Fruit fly (Drosophila melanogaster) Kc167 (cell line): ENCODE results near the gene Polr2L.

Experiments
- Myc ChIP-seq: fragments of >200 bp; optimal IDR thresholded peaks from 2 replicates; lab custom pipeline; 2017; ENCODE audit warnings: missing external identifiers
- h ChIP-seq: fragments of >200 bp; optimal IDR thresholded peaks from 3 replicates; lab custom pipeline; 2018; ENCODE audit warnings: missing external identifiers

- TF ChIP-seq Myc (lab: Kevin White, UChicago) (no peak), h (lab: Kevin White, UChicago) (no peak)
These were observed 4.9 kb upstream of the Polr2L start, which contains the start of the genes CG13627 and CG46316 for dm6 chr3R:24712375-24712830.
